Fruit fly (Drosophila melanogaster) whole organism, embryonic: Measurements from ENCODE around the gene Mpc1.

Experiments
- Abd-B ChIP-seq: fragments of 200-800 bp; sonication (Bioruptor generic); optimal IDR thresholded peaks from 2 replicates; lab custom pipeline; 2018; ENCODE audit warnings: missing biosample characterization, mild to moderate bottlenecking, missing genetic modification characterization, moderate library complexity
- Awh ChIP-seq: fragments of 200-800 bp; sonication (Bioruptor generic); IDR thresholded peaks from 2 replicates; pipeline ENCODE4, ENCODE4 v1.3.6; 2022; ENCODE audit warnings: missing biosample characterization, missing genetic modification characterization
- CG15269 ChIP-seq: fragments of 200-800 bp; sonication (Bioruptor generic); optimal IDR thresholded peaks from 2 replicates; lab custom pipeline; 2018; ENCODE audit warnings: missing biosample characterization, mild to moderate bottlenecking, missing genetic modification characterization, moderate library complexity
- CG15514 ChIP-seq: fragments of 200-800 bp; sonication (Bioruptor generic); optimal IDR thresholded peaks from 3 replicates; lab custom pipeline; 2017; ENCODE audit warnings: missing biosample characterization, missing genetic modification characterization, mild to moderate bottlenecking, moderate library complexity, missing genetic modification reagents
- CG17568 ChIP-seq: fragments of 200-800 bp; sonication (Bioruptor generic); optimal IDR thresholded peaks from 2 replicates; lab custom pipeline; 2018; ENCODE audit warnings: missing biosample characterization, mild to moderate bottlenecking, missing genetic modification characterization, moderate library complexity
- CG18599 ChIP-seq: fragments of 200-800 bp; sonication (Bioruptor generic); optimal IDR thresholded peaks from 3 replicates; lab custom pipeline; 2017; ENCODE audit warnings: missing biosample characterization, missing genetic modification characterization, mild to moderate bottlenecking, moderate library complexity, missing genetic modification reagents
- CG18619 ChIP-seq: fragments of 200-800 bp; sonication (Bioruptor generic); optimal IDR thresholded peaks from 3 replicates; lab custom pipeline; 2017; ENCODE audit warnings: missing biosample characterization, mild to moderate bottlenecking, missing genetic modification characterization
- CG3163 ChIP-seq: fragments of 200-800 bp; sonication (Bioruptor generic); optimal IDR thresholded peaks from 3 replicates; lab custom pipeline; 2016; ENCODE audit warnings: missing biosample characterization, missing genetic modification characterization
- CG43689 ChIP-seq: fragments of 200-800 bp; sonication (Bioruptor generic); IDR thresholded peaks from 2 replicates; pipeline ENCODE4 v1.3.6; 2022; ENCODE audit warnings: missing biosample characterization, missing genetic modification characterization
- CG4854 ChIP-seq: fragments of 200-800 bp; sonication (Bioruptor generic); optimal IDR thresholded peaks from 2 replicates; lab custom pipeline; 2016; ENCODE audit warnings: missing biosample characterization, missing genetic modification characterization, inconsistent platforms
- CG6175 ChIP-seq: fragments of 200-800 bp; sonication (Bioruptor generic); IDR thresholded peaks from 3 replicates; pipeline ENCODE4 v1.3.6; 2022; ENCODE audit warnings: missing biosample characterization, missing genetic modification characterization
- CG6254 ChIP-seq: fragments of 200-800 bp; sonication (Bioruptor generic); optimal IDR thresholded peaks from 3 replicates; lab custom pipeline; 2017; ENCODE audit warnings: mild to moderate bottlenecking, missing biosample characterization, missing genetic modification reagents, missing genetic modification characterization
- CG9727 ChIP-seq: fragments of 200-800 bp; sonication (Bioruptor generic); optimal IDR thresholded peaks from 3 replicates; lab custom pipeline; 2017; ENCODE audit warnings: missing biosample characterization, mild to moderate bottlenecking, missing genetic modification characterization
- D19A ChIP-seq: fragments of 200-800 bp; optimal IDR thresholded peaks from 3 replicates; lab custom pipeline; 2019; ENCODE audit warnings: missing biosample characterization, mild to moderate bottlenecking, missing genetic modification characterization, moderate library complexity
- Dad ChIP-seq: fragments of 200-800 bp; sonication (Bioruptor generic); optimal IDR thresholded peaks from 3 replicates; lab custom pipeline; 2016; ENCODE audit warnings: missing biosample characterization, missing genetic modification characterization
- Fer2 ChIP-seq: fragments of 200-800 bp; sonication (Bioruptor generic); optimal IDR thresholded peaks from 2 replicates; lab custom pipeline; 2018; ENCODE audit warnings: missing biosample characterization, mild to moderate bottlenecking, missing genetic modification characterization, moderate library complexity
- HmgD ChIP-seq: fragments of 200-800 bp; sonication (Bioruptor generic); optimal IDR thresholded peaks from 3 replicates; lab custom pipeline; 2016; ENCODE audit warnings: missing biosample characterization, missing genetic modification characterization
- Kr ChIP-seq: fragments of 200-800 bp; sonication (Bioruptor generic); optimal IDR thresholded peaks from 2 replicates; lab custom pipeline; 2017; ENCODE audit warnings: missing biosample characterization, mild to moderate bottlenecking, missing genetic modification characterization
- Mad ChIP-seq: fragments of 200-800 bp; sonication (Bioruptor generic); optimal IDR thresholded peaks from 2 replicates; lab custom pipeline; 2016; ENCODE audit warnings: missing biosample characterization, missing genetic modification characterization
- Med ChIP-seq: fragments of 200-800 bp; sonication (Bioruptor generic); peaks from one replicate; lab custom pipeline; 2016; ENCODE audit warnings: missing biosample characterization, missing genetic modification characterization, mild to moderate bottlenecking, inconsistent platforms, moderate library complexity
- Oaz ChIP-seq: fragments of 200-800 bp; sonication (Bioruptor generic); IDR thresholded peaks from 2 replicates; pipeline ENCODE4 v1.3.6; 2022; ENCODE audit warnings: missing biosample characterization, missing genetic modification characterization
- Optix ChIP-seq: fragments of 200-800 bp; sonication (Bioruptor generic); IDR thresholded peaks from 3 replicates; pipeline ENCODE4 v1.3.6; 2022; ENCODE audit warnings: missing biosample characterization, missing genetic modification characterization
- Poxn ChIP-seq: fragments of 200-800 bp; sonication (Bioruptor generic); IDR thresholded peaks from 2 replicates; pipeline ENCODE4 v1.3.6; 2022; ENCODE audit warnings: missing biosample characterization, missing genetic modification characterization
- Sox100B ChIP-seq: fragments of 200-800 bp; sonication (Bioruptor generic); optimal IDR thresholded peaks from 3 replicates; lab custom pipeline; 2018; ENCODE audit warnings: missing biosample characterization, mild to moderate bottlenecking, missing genetic modification characterization
- Sox102F ChIP-seq: fragments of 200-800 bp; sonication (Bioruptor generic); optimal IDR thresholded peaks from 2 replicates; lab custom pipeline; 2018; ENCODE audit warnings: missing biosample characterization, mild to moderate bottlenecking, missing genetic modification characterization, moderate library complexity
- Spps ChIP-seq: fragments of 200-800 bp; sonication (Bioruptor generic); optimal IDR thresholded peaks from 2 replicates; lab custom pipeline; 2018; ENCODE audit warnings: missing biosample characterization, mild to moderate bottlenecking, missing genetic modification characterization
- Stat92E ChIP-seq, 3 experiments: fragments of >200 bp in 2 of 3; fragments of 200-800 bp in 1 of 3; sonication (Bioruptor generic) in 1 of 3; optimal IDR thresholded peaks; 2 replicates each; lab custom pipeline; 2017 to 2019; ENCODE audit warnings: missing biosample characterization in 3 of 3, missing genetic modification characterization in 3 of 3, mild to moderate bottlenecking in 1 of 3, moderate library complexity in 1 of 3
- Trl ChIP-seq, 3 experiments: fragments of >200 bp in 2 of 3; fragments of 200-800 bp in 1 of 3; sonication (Bioruptor generic) in 1 of 3; optimal IDR thresholded peaks; 2 replicates in 1 of 3; 3 replicates in 2 of 3; lab custom pipeline; 2016 to 2017; ENCODE audit warnings: missing biosample characterization in 1 of 3, missing genetic modification characterization in 1 of 3
- aop ChIP-seq: fragments of 200-800 bp; sonication (Bioruptor generic); IDR thresholded peaks from 2 replicates; pipeline ENCODE4 v1.3.6; 2022; ENCODE audit warnings: missing biosample characterization, missing genetic modification characterization
- ato ChIP-seq: fragments of 200-800 bp; sonication (Bioruptor generic); IDR thresholded peaks from 2 replicates; pipeline ENCODE4 v1.3.6; 2022; ENCODE audit warnings: missing biosample characterization, missing genetic modification characterization; ENCODE audit not compliant: partially characterized antibody
- chn ChIP-seq: fragments of 200-800 bp; sonication (Bioruptor generic); optimal IDR thresholded peaks from 2 replicates; lab custom pipeline; 2016; ENCODE audit warnings: missing biosample characterization, missing genetic modification characterization
- crp ChIP-seq, 2 experiments: fragments of 200-800 bp; sonication (Bioruptor generic); optimal IDR thresholded peaks; 2 replicates in 1 of 2; 3 replicates in 1 of 2; lab custom pipeline; 2017; ENCODE audit warnings: missing biosample characterization in 2 of 2, missing genetic modification characterization in 2 of 2, mild to moderate bottlenecking in 1 of 2, moderate library complexity in 1 of 2
- dan ChIP-seq: fragments of 200-800 bp; sonication (Bioruptor generic); IDR thresholded peaks from 2 replicates; pipeline ENCODE4 v1.3.6; 2022; ENCODE audit warnings: missing biosample characterization, missing genetic modification characterization
- dmrt11E ChIP-seq: fragments of 200-800 bp; sonication (Bioruptor generic); optimal IDR thresholded peaks from 3 replicates; lab custom pipeline; 2018; ENCODE audit warnings: missing biosample characterization, mild to moderate bottlenecking, missing genetic modification characterization, moderate library complexity
- gem ChIP-seq: fragments of 200-800 bp; sonication (Bioruptor generic); optimal IDR thresholded peaks from 2 replicates; lab custom pipeline; 2019; ENCODE audit warnings: missing biosample characterization, mild to moderate bottlenecking, missing genetic modification characterization, moderate library complexity
- gsb-n ChIP-seq: fragments of 200-800 bp; sonication (Bioruptor generic); optimal IDR thresholded peaks from 3 replicates; lab custom pipeline; 2018; ENCODE audit warnings: missing biosample characterization, mild to moderate bottlenecking, missing genetic modification characterization
- her ChIP-seq: fragments of 200-800 bp; sonication (Bioruptor generic); optimal IDR thresholded peaks from 2 replicates; lab custom pipeline; 2016; ENCODE audit warnings: missing biosample characterization, missing genetic modification characterization
- kni ChIP-seq: fragments of 200-800 bp; sonication (Bioruptor generic); optimal IDR thresholded peaks from 3 replicates; lab custom pipeline; 2017; ENCODE audit warnings: mild to moderate bottlenecking, missing biosample characterization, missing genetic modification reagents, missing genetic modification characterization
- lab ChIP-seq: fragments of 200-800 bp; sonication (Bioruptor generic); optimal IDR thresholded peaks from 3 replicates; lab custom pipeline; 2017; ENCODE audit warnings: missing biosample characterization, missing genetic modification characterization, mild to moderate bottlenecking, moderate library complexity, missing genetic modification reagents
- lmd ChIP-seq: fragments of 200-800 bp; sonication (Bioruptor generic); IDR thresholded peaks from 2 replicates; pipeline ENCODE4 v1.3.6; 2022; ENCODE audit warnings: missing biosample characterization, missing genetic modification characterization
- lola ChIP-seq, 3 experiments: fragments of >200 bp in 2 of 3; fragments of 200-800 bp in 1 of 3; sonication (Bioruptor generic) in 1 of 3; optimal IDR thresholded peaks; 2 replicates each; lab custom pipeline; 2017 to 2019; ENCODE audit warnings: missing biosample characterization in 3 of 3, missing genetic modification characterization in 3 of 3, mild to moderate bottlenecking in 1 of 3, moderate library complexity in 1 of 3
- nom ChIP-seq: fragments of 200-800 bp; sonication (Bioruptor generic); optimal IDR thresholded peaks from 2 replicates; lab custom pipeline; 2017; ENCODE audit warnings: missing biosample characterization, missing genetic modification characterization, mild to moderate bottlenecking, moderate library complexity, missing genetic modification reagents
- rib ChIP-seq: fragments of 200-800 bp; sonication (Bioruptor generic); IDR thresholded peaks from 2 replicates; pipeline ENCODE4 v1.3.6; 2022; ENCODE audit warnings: missing biosample characterization, missing genetic modification characterization
- sens ChIP-seq: fragments of 200-800 bp; sonication (Bioruptor generic); peaks from one replicate; lab custom pipeline; 2016; ENCODE audit warnings: missing biosample characterization, missing genetic modification characterization
- shn ChIP-seq: fragments of 200-800 bp; sonication (Bioruptor generic); optimal IDR thresholded peaks from 3 replicates; lab custom pipeline; 2016; ENCODE audit warnings: missing biosample characterization, missing genetic modification characterization
- so ChIP-seq: fragments of 200-800 bp; sonication (Bioruptor generic); IDR thresholded peaks from 3 replicates; pipeline ENCODE4 v1.3.6; 2022; ENCODE audit warnings: missing biosample characterization, missing genetic modification characterization
- stc ChIP-seq: fragments of 200-800 bp; sonication (Bioruptor generic); IDR thresholded peaks from 2 replicates; pipeline ENCODE4 v1.3.6; 2022; ENCODE audit warnings: missing biosample characterization, missing genetic modification characterization
- ttk ChIP-seq: fragments of 200-800 bp; sonication (Bioruptor generic); IDR thresholded peaks from 2 replicates; pipeline ENCODE4 v2.1.2; 2022; ENCODE audit warnings: missing biosample characterization, missing genetic modification characterization
- yki ChIP-seq: fragments of >200 bp; optimal IDR thresholded peaks from 3 replicates; lab custom pipeline; 2018
- z ChIP-seq: fragments of 200-800 bp; sonication (Bioruptor generic); IDR thresholded peaks from 3 replicates; pipeline ENCODE4 v1.3.6; 2022; ENCODE audit warnings: missing biosample characterization, missing genetic modification characterization

The Mpc1 gene

DNA sequence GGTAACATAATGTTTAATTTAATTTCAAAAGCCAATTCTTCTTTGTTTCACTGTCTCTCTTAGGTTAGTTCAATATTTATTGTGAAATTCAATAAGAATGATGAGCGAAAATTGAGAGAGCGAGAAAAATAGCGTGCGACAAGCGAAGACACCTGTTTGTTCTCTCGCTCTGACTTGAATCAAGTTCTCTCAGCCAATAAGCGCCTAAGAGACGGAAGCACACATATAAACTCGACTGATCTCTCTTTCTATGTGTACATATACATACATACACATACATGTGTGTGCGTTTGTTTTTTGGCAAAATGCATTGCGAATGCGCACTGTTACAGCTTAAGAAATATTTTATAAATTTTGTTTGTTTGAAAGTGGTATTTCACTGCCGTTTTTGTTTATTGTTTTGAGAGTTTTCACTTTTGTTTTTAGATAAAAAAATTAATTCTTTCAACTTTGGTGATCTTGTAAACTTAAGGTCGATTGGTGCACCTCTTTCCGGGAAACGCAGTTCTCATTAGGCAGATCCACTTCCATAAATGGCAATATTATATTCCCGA is 5.2 kb downstream of the Mpc1 start (continued):
- peak in 1 of 2 experiments; percentile 12 for TF ChIP-seq crp (GFP tag; optimal IDR thresholded peaks at IDR 0.05; lab: Kevin White, UChicago)
- no peak for TF ChIP-seq z (GFP tag; lab: Robert Waterston, UW)
- peak; percentile 16 for TF ChIP-seq CG6254 (GFP tag; lab: Kevin White, UChicago)
- no peak for TF ChIP-seq Mad (GFP tag; lab: Kevin White, UChicago)
- TF ChIP-seq D19A: no peak
- no peak for TF ChIP-seq ttk (GFP tag; lab: Robert Waterston, UW)
- no peak for TF ChIP-seq Kr
- TF ChIP-seq CG9727: no peak
- no peak for TF ChIP-seq Stat92E (GFP tag; optimal IDR thresholded peaks at IDR 0.05; lab: Kevin White, UChicago)
- no peak for TF ChIP-seq CG6175 (GFP tag; lab: Robert Waterston, UW)
- TF ChIP-seq CG43689 (GFP tag; lab: Robert Waterston, UW): no peak
- TF ChIP-seq Fer2: no peak
- TF ChIP-seq Med (GFP tag; lab: Kevin White, UChicago): peak; percentile 57
- TF ChIP-seq Optix: no peak
- peak; percentile 8 for TF ChIP-seq yki (lab: Kevin White, UChicago)
- peak; percentile 55 for TF ChIP-seq sens (GFP tag; lab: Kevin White, UChicago)
- TF ChIP-seq her (GFP tag; lab: Kevin White, UChicago): no peak
- no peak for TF ChIP-seq aop (GFP tag; lab: Robert Waterston, UW)
- TF ChIP-seq Awh: no peak
- TF ChIP-seq CG17568 (GFP tag; lab: Kevin White, UChicago): no peak
- TF ChIP-seq CG18599 (GFP tag; lab: Kevin White, UChicago): no peak
- no peak for TF ChIP-seq Spps (tag; lab: Kevin White, UChicago)
- TF ChIP-seq gsb-n (tag; lab: Kevin White, UChicago): peak; percentile 2
- no peak for TF ChIP-seq lmd (GFP tag; lab: Robert Waterston, UW)
- TF ChIP-seq CG4854 (GFP tag; lab: Kevin White, UChicago): peak; percentile 14
- TF ChIP-seq CG15514 (GFP tag; lab: Kevin White, UChicago): no peak
- TF ChIP-seq dmrt11E (tag; lab: Kevin White, UChicago): no peak
- TF ChIP-seq HmgD: no peak
- TF ChIP-seq Poxn (GFP tag; lab: Robert Waterston, UW): no peak
- TF ChIP-seq gem: no peak
- TF ChIP-seq so (GFP tag; lab: Robert Waterston, UW): 0 out of 3 replicates have a peak, but pooled peaks have one; percentile 36
- TF ChIP-seq Sox102F (GFP tag; lab: Kevin White, UChicago): no peak
- TF ChIP-seq nom: peak; percentile 4
- peak in 1 of 3 experiments; percentile 22 for TF ChIP-seq lola (GFP tag; optimal IDR thresholded peaks at IDR 0.05; lab: Kevin White, UChicago)
- TF ChIP-seq CG15269: no peak
- no peak for TF ChIP-seq ato (GFP tag; lab: Robert Waterston, UW)
- peak; percentile 11 for TF ChIP-seq Sox100B
- TF ChIP-seq kni (GFP tag; lab: Kevin White, UChicago): peak; percentile 13
- TF ChIP-seq stc (GFP tag; lab: Robert Waterston, UW): no peak
- TF ChIP-seq Abd-B (GFP tag; lab: Kevin White, UChicago): no peak
- TF ChIP-seq lab (GFP tag; lab: Kevin White, UChicago): peak; percentile 18
- TF ChIP-seq chn (GFP tag; lab: Kevin White, UChicago): no peak
- TF ChIP-seq Trl (optimal IDR thresholded peaks at IDR 0.05; lab: Kevin White, UChicago): peak; percentile 58 to 76
- TF ChIP-seq Trl (GFP tag; optimal IDR thresholded peaks at IDR 0.05; lab: Kevin White, UChicago): no peak
- TF ChIP-seq rib: no peak
- TF ChIP-seq CG3163: peak; percentile 3
- TF ChIP-seq CG18619: no peak
- TF ChIP-seq dan: no peak
- no peak for TF ChIP-seq Oaz (GFP tag; lab: Robert Waterston, UW)
- TF ChIP-seq shn (GFP tag; lab: Kevin White, UChicago): no peak
- no peak for TF ChIP-seq Dad
